Fruit fly (Drosophila melanogaster) whole organism, pupa: ENCODE data around the gene topi.

Experiments
- CG10348 ChIP-seq: fragments of 200-800 bp; sonication (Bioruptor generic); IDR thresholded peaks from 2 replicates; pipeline ENCODE4 v1.3.6; 2022; ENCODE audit warnings: missing biosample characterization, missing genetic modification characterization
- CG12605 ChIP-seq: fragments of 200-800 bp; sonication (Bioruptor generic); IDR thresholded peaks from 2 replicates; pipeline ENCODE4 v1.3.6; 2022; ENCODE audit warnings: missing biosample characterization, missing genetic modification characterization
- CG13204 ChIP-seq: fragments of 200-800 bp; sonication (Bioruptor generic); optimal IDR thresholded peaks from 2 replicates; lab custom pipeline; 2018; ENCODE audit warnings: missing biosample characterization, mild to moderate bottlenecking, missing genetic modification characterization, moderate library complexity
- CG14655 ChIP-seq: fragments of 200-800 bp; sonication (Bioruptor generic); optimal IDR thresholded peaks from 3 replicates; lab custom pipeline; 2017; ENCODE audit warnings: mild to moderate bottlenecking, missing biosample characterization, missing genetic modification reagents, missing genetic modification characterization
- CG15710 ChIP-seq: fragments of 200-800 bp; sonication (Bioruptor generic); optimal IDR thresholded peaks from 2 replicates; lab custom pipeline; 2018; ENCODE audit warnings: missing biosample characterization, mild to moderate bottlenecking, missing genetic modification characterization, moderate library complexity
- CG17806 ChIP-seq: fragments of 200-800 bp; sonication (Bioruptor generic); optimal IDR thresholded peaks from 2 replicates; lab custom pipeline; 2018; ENCODE audit warnings: missing biosample characterization, mild to moderate bottlenecking, missing genetic modification characterization, moderate library complexity
- CG32121 ChIP-seq: fragments of 200-800 bp; sonication (Bioruptor generic); IDR thresholded peaks from 2 replicates; pipeline ENCODE4 v1.3.6; 2022; ENCODE audit warnings: missing biosample characterization, missing genetic modification characterization
- CG34367 ChIP-seq: fragments of 200-800 bp; sonication (Bioruptor generic); optimal IDR thresholded peaks from 2 replicates; lab custom pipeline; 2018; ENCODE audit warnings: missing biosample characterization, mild to moderate bottlenecking, missing genetic modification characterization
- CG4496 ChIP-seq: fragments of 200-800 bp; sonication (Bioruptor generic); IDR thresholded peaks from 3 replicates; pipeline ENCODE4 v1.3.6; 2022; ENCODE audit warnings: missing biosample characterization, missing genetic modification characterization
- CG8159 ChIP-seq: fragments of 200-800 bp; sonication (Bioruptor generic); optimal IDR thresholded peaks from 3 replicates; lab custom pipeline; 2018; ENCODE audit warnings: missing biosample characterization, mild to moderate bottlenecking, missing genetic modification characterization, moderate library complexity
- CG8301 ChIP-seq: fragments of 200-800 bp; sonication (Bioruptor generic); optimal IDR thresholded peaks from 2 replicates; lab custom pipeline; 2018; ENCODE audit warnings: missing biosample characterization, mild to moderate bottlenecking, missing genetic modification characterization
- CG9948 ChIP-seq: fragments of 200-800 bp; sonication (Bioruptor generic); optimal IDR thresholded peaks from 2 replicates; lab custom pipeline; 2018; ENCODE audit warnings: missing biosample characterization, mild to moderate bottlenecking, missing genetic modification characterization, moderate library complexity
- D1 ChIP-seq: fragments of 200-800 bp; sonication (Bioruptor generic); optimal IDR thresholded peaks from 2 replicates; lab custom pipeline; 2018; ENCODE audit warnings: missing biosample characterization, mild to moderate bottlenecking, missing genetic modification characterization, moderate library complexity
- EcR ChIP-seq: fragments of 200-800 bp; sonication (Bioruptor generic); optimal IDR thresholded peaks from 3 replicates; lab custom pipeline; 2019; ENCODE audit warnings: missing biosample characterization, missing genetic modification characterization, mild to moderate bottlenecking, moderate library complexity, missing genetic modification reagents
- Ets98B ChIP-seq: fragments of 200-800 bp; sonication (Bioruptor generic); IDR thresholded peaks from 2 replicates; pipeline ENCODE4 v1.3.6; 2022; ENCODE audit warnings: missing biosample characterization, missing genetic modification characterization
- Pif1A ChIP-seq: fragments of 200-800 bp; sonication (Bioruptor generic); optimal IDR thresholded peaks from 3 replicates; lab custom pipeline; 2016; ENCODE audit warnings: missing biosample characterization, missing genetic modification characterization
- Pif1B ChIP-seq: fragments of 200-800 bp; sonication (Bioruptor generic); optimal IDR thresholded peaks from 3 replicates; lab custom pipeline; 2016; ENCODE audit warnings: missing biosample characterization, missing genetic modification characterization
- Snoo ChIP-seq: fragments of 200-800 bp; sonication (Bioruptor generic); optimal IDR thresholded peaks from 3 replicates; lab custom pipeline; 2017; ENCODE audit warnings: missing biosample characterization, mild to moderate bottlenecking, missing genetic modification characterization, inconsistent platforms
- fd96Ca ChIP-seq: fragments of 200-800 bp; sonication (Bioruptor generic); IDR thresholded peaks from 3 replicates; pipeline ENCODE4 v1.3.6; 2022; ENCODE audit warnings: missing biosample characterization, missing genetic modification characterization
- gl ChIP-seq: fragments of 200-800 bp; sonication (Bioruptor generic); optimal IDR thresholded peaks from 2 replicates; lab custom pipeline; 2018; ENCODE audit warnings: missing biosample characterization, mild to moderate bottlenecking, missing genetic modification characterization
- rn ChIP-seq: fragments of 200-800 bp; sonication (Bioruptor generic); IDR thresholded peaks from 2 replicates; pipeline ENCODE4 v1.3.6; 2022; ENCODE audit warnings: missing biosample characterization, missing genetic modification characterization

The topi gene

dm6 chr3R:9747875-9747899, 27.2 kb upstream of the topi start, which contains the start of gene PpD3:
Gene PpD3 (plus strand): TSS chr3R:9747875.
- TF ChIP-seq Pif1B (GFP tag; lab: Kevin White, UChicago) (no peak), CG12605 (GFP tag; lab: Robert Waterston, UW) (no peak), gl (no peak), CG34367 (tag; lab: Kevin White, UChicago) (no peak), CG9948 (tag; lab: Kevin White, UChicago) (no peak), CG8301 (no peak)

DNA sequence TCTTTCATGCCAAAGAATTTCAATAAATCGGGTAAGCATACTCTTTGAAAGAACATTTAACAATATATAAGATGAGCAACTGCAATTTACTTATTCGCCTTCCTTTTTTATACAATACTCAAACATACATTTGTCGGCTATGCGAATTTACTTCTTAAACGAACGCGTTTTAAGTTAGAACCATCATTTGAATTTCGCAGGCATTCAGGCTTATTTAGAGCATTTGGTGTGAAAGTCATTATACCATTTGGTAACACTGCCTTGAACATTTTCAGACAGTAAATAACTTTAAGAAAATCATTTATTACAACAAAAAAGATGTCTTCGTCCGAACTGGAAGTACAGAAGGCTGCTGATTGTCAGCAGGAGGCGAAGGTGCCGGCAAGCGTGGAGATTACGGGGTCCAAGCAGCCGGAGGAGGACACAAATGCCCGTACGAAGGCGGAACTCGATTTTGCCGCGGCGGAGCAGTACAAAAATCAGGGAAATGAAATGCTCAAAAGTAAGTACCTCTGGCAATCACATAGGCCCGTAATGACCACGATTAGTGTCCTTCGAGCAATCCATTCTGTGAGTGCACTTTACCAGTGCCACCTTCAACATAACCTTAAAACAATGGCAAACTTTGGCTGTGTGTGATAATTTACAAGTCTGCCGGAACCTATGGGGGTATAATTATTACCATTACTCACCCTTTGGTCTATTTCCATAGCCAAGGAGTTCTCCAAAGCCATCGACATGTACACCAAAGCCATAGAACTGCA, 26.8 kb upstream of the topi start:
- TF ChIP-seq D1 (tag; lab: Kevin White, UChicago) = no peak
- no peak for TF ChIP-seq fd96Ca (GFP tag; lab: Robert Waterston, UW)
- no peak for TF ChIP-seq rn (GFP tag; lab: Robert Waterston, UW)
- no peak for TF ChIP-seq CG9948 (tag; lab: Kevin White, UChicago)
- TF ChIP-seq CG8301 = no peak
- no peak for TF ChIP-seq CG34367 (tag; lab: Kevin White, UChicago)
- no peak for TF ChIP-seq CG4496 (GFP tag; lab: Robert Waterston, UW)

dm6 chr3R:9754487-9754886, 20.4 kb upstream of the topi start, which contains the start of gene Tti1:
Gene Tti1 (minus strand): TSS chr3R:9754686.
- TF ChIP-seq fd96Ca (GFP tag; lab: Robert Waterston, UW) (no peak), CG15710 (tag; lab: Kevin White, UChicago) (no peak), CG34367 (tag; lab: Kevin White, UChicago) (no peak), CG13204 (GFP tag; lab: Kevin White, UChicago) (no peak), D1 (tag; lab: Kevin White, UChicago) (no peak), CG17806 (no peak), gl (no peak), Snoo (tag; lab: Kevin White, UChicago) (no peak)

dm6 chr3R:9756187-9756586, 18.7 kb upstream of the topi start, which contains the start of the genes Alg12 and Rpt3R:
Gene Alg12 (plus strand): TSS chr3R:9756491.
Gene Rpt3R (minus strand): TSS chr3R:9756510.
- TF ChIP-seq Snoo (tag; lab: Kevin White, UChicago) (no peak), CG8159 (tag; lab: Kevin White, UChicago) (no peak), EcR (GFP tag; lab: Kevin White, UChicago) (peak; percentile 54)

- TF ChIP-seq CG17806 (peak; percentile 18), CG8159 (tag; lab: Kevin White, UChicago) (no peak), D1 (tag; lab: Kevin White, UChicago) (no peak), Pif1B (GFP tag; lab: Kevin White, UChicago) (no peak), CG15710 (tag; lab: Kevin White, UChicago) (no peak), CG10348 (GFP tag; lab: Robert Waterston, UW) (no peak), CG14655 (GFP tag; lab: Kevin White, UChicago) (no peak), EcR (GFP tag; lab: Kevin White, UChicago) (peak; percentile 64), CG9948 (tag; lab: Kevin White, UChicago) (no peak), gl (no peak), Ets98B (GFP tag; lab: Robert Waterston, UW) (no peak), Snoo (tag; lab: Kevin White, UChicago) (peak; percentile 33), CG13204 (GFP tag; lab: Kevin White, UChicago) (no peak), CG12605 (GFP tag; lab: Robert Waterston, UW) (no peak), CG34367 (tag; lab: Kevin White, UChicago) (no peak), CG8301 (no peak), rn (GFP tag; lab: Robert Waterston, UW) (no peak), fd96Ca (GFP tag; lab: Robert Waterston, UW) (no peak), CG32121 (GFP tag; lab: Robert Waterston, UW) (no peak; the same call in 1 of the 2 replicates), Pif1A (GFP tag; lab: Kevin White, UChicago) (no peak), CG4496 (GFP tag; lab: Robert Waterston, UW) (peak; percentile 35; the same call in 1 of the 3 replicates)
Measured at dm6 chr3R:9759360-9760191, 15.3 kb upstream of the topi start, which contains the start of gene Mpi. Gene Mpi (plus strand): TSS chr3R:9759622.

DNA sequence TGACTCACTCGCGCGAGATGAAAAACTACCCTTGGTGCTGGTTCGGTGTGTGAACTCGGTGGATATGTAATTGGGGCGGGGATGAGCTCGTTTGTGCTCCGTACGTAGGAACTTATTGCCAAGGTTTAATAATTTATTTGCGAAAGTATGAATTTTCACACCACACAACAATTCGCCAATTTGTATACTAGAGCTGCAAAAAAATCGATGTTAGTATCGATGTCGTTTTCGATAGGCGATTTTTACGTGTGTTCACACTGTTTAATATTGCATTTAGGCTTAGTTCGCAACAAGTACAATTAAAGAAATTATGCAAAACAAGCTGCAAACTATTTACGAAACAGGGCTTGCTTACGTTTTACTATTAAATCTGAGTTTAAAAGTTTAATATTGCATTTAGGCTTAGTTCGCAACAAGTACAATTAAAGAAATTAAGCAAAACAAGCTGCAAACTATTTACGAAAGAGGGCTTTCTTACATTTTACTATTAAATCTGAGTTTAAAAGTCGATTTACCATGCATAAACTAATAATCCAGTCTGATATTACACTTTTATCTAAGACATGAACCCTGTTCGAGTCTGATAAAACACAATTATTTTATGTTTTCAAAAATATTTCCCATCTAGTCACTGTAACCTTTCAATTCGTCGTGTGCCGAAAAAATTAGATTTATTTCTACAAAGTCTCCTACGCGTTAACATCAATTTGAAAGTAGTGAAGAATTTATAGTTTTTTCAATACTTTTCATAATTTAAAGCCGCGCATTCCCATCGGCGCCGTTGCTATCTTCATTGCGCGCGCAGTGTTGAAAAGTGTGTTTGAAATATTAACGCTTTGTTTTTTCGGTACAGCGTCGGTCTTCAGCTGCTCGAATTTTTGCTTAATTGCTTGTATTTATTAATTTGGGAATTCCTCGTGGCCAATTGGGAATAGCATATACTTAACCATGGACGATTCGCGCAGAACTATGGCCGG, 11.7 kb upstream of the topi start, which contains the start of the genes Snap24 and CG8478:
TSS of gene Snap24 (minus strand) at position 196 of the 977 bp plus-strand sequence.
TSS of gene CG8478 (plus strand) at position 696 of the 977 bp plus-strand sequence.
- TF ChIP-seq CG9948 (tag; lab: Kevin White, UChicago) (peak; percentile 28), Snoo (tag; lab: Kevin White, UChicago) (peak; percentile 12), CG14655 (GFP tag; lab: Kevin White, UChicago) (no peak), CG8301 (no peak), D1 (tag; lab: Kevin White, UChicago) (no peak)
